Fruit fly (Drosophila melanogaster) whole organism, adult: ENCODE data around the gene Trxr1.

Source experiments
- CG14711 ChIP-seq: fragments of 200-800 bp; sonication (Bioruptor generic); optimal IDR thresholded peaks from 2 replicates; lab custom pipeline; 2018; ENCODE audit warnings: missing biosample characterization, mild to moderate bottlenecking, missing genetic modification characterization, moderate library complexity
- CG1620 ChIP-seq: fragments of 200-800 bp; sonication (Bioruptor generic); optimal IDR thresholded peaks from 2 replicates; lab custom pipeline; 2016; ENCODE audit warnings: missing biosample characterization, missing genetic modification characterization
- Clk ChIP-seq: fragments of 200-800 bp; sonication (Bioruptor generic); optimal IDR thresholded peaks from 2 replicates; lab custom pipeline; 2017; ENCODE audit warnings: missing biosample characterization, missing genetic modification characterization
- Mnt ChIP-seq: fragments of 200-800 bp; sonication (Bioruptor generic); optimal IDR thresholded peaks from 2 replicates; lab custom pipeline; 2016; ENCODE audit warnings: missing biosample characterization, mild to moderate bottlenecking, missing genetic modification characterization
- cic ChIP-seq: fragments of 200-800 bp; sonication (Bioruptor generic); optimal IDR thresholded peaks from 2 replicates; lab custom pipeline; 2017; ENCODE audit warnings: missing biosample characterization, mild to moderate bottlenecking, missing genetic modification characterization, moderate library complexity

DNA sequence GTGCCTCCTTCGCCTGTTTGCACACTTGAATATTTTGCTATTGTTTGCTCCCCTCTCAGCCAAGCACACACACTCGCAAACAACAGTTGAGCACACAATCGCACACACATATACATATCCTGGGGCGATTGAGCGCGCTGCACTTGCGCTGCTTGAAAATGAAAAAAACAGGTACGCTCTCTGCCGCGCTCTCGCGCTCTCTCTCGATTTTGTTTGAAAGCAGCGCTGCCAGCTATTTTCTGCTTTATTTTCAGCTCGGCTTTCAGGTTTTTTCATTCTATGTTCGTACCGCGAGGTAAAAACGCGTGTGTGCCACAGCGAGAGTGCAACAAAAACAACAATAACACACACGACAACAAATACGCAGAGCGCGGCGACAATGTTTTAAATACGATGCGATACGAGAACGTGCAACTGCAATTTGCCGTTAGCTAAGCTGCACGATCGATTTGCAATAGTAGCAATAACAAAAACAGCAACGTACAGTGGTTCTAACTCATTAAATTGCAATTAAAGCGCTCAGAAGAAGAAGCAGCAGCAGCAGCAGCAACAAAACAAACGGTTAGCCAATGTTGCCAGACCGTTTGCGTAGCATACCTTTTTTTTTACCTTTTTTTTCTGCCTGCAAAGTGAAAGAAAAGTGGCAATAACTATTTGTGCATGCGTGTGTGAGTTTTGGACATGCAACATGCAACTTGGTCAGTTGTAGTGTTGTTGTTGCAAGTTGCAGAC lies 26.3 kb upstream of the Trxr1 start:
- TF ChIP-seq CG1620 (GFP tag; lab: Kevin White, UChicago), result no peak
- TF ChIP-seq Clk, result no peak
- TF ChIP-seq cic (GFP tag; lab: Kevin White, UChicago), result no peak
- TF ChIP-seq CG14711 (tag; lab: Kevin White, UChicago), result no peak
- no peak for TF ChIP-seq Mnt (GFP tag; lab: Kevin White, UChicago)
